Fruit fly (Drosophila melanogaster) whole organism: Measurements from ENCODE around the gene nompC.

Experiments
- CG8478 ChIP-seq: fragments of >200 bp; optimal IDR thresholded peaks from 2 replicates; lab custom pipeline; 2018; ENCODE audit warnings: inconsistent platforms
- Dll ChIP-seq: fragments of >200 bp; optimal IDR thresholded peaks from 2 replicates; lab custom pipeline; 2017
- EcR ChIP-seq, 2 experiments: fragments of >200 bp; optimal IDR thresholded peaks; 2 replicates each; lab custom pipeline; 2017; ENCODE audit warnings: missing biosample characterization in 2 of 2, missing genetic modification characterization in 2 of 2, missing genetic modification reagents in 2 of 2

- TF ChIP-seq Dll (lab: Kevin White, UChicago) (no peak), CG8478 (lab: Kevin White, UChicago) (no peak), EcR (GFP tag; optimal IDR thresholded peaks at IDR 0.05; lab: Kevin White, UChicago) (no peak)
Measured at dm6 chr2L:5374216-5374615, 28.2 kb downstream of the nompC start.
